In genomic region chr3L:9441907-9442479, dm6 we compare ENCODE assay signal across 4 fruit fly cellular contexts.
TF ChIP-seq lines count a peak whose summit lies in the region.

TSS of gene Bet3 (minus strand) at chr3L:9442267.
TSS of gene Nf-YA (minus strand) at chr3L:9442267.

TF ChIP-seq in whole organism, adult, 20 proteins besides CTCF, POLR2A, EP300 and RAD21 (continued from another document):
- TF ChIP-seq CG14711 (tag; optimal IDR thresholded peaks at IDR 0.05; lab: Kevin White, UChicago), result peak; percentile 97
- no peak for TF ChIP-seq tj (GFP tag; optimal IDR thresholded peaks at IDR 0.05; lab: Kevin White, UChicago)

TF ChIP-seq in whole organism, embryonic, 481 proteins besides CTCF, POLR2A, EP300 and RAD21 (continued from another document and continues in another):
- TF ChIP-seq Dfd (GFP tag; optimal IDR thresholded peaks at IDR 0.05; lab: Kevin White, UChicago) (no peak), Atf3 (GFP tag; optimal IDR thresholded peaks at IDR 0.05; lab: Kevin White, UChicago) (peak; percentile 24), ato (GFP tag; IDR thresholded peaks at IDR 0.05; lab: Robert Waterston, UW; ENCODE audit: partially characterized antibody) (peak; percentile 20; the same call in 1 of the 2 replicates), ara (GFP tag; IDR thresholded peaks at IDR 0.05; lab: Robert Waterston, UW) (peak; percentile 55; the same call in 1 of the 2 replicates), Sox100B (GFP tag; optimal IDR thresholded peaks at IDR 0.05; lab: Kevin White, UChicago) (no peak), CG18262 (tag; optimal IDR thresholded peaks at IDR 0.05; lab: Kevin White, UChicago) (peak; percentile 28), odd (GFP tag; optimal IDR thresholded peaks at IDR 0.05; lab: Kevin White, UChicago) (no peak), danr (GFP tag; IDR thresholded peaks at IDR 0.05; lab: Robert Waterston, UW) (no peak), Antp (GFP tag; optimal IDR thresholded peaks at IDR 0.05; lab: Kevin White, UChicago) (peak; percentile 61), Xbp1 (GFP tag; optimal IDR thresholded peaks at IDR 0.05; lab: Kevin White, UChicago) (peak; percentile 78), pum (GFP tag; optimal IDR thresholded peaks at IDR 0.05; lab: Kevin White, UChicago) (peak; percentile 76), bbx (GFP tag; IDR thresholded peaks at IDR 0.05; lab: Robert Waterston, UW; ENCODE audit: partially characterized antibody) (peak; percentile 85), CG15601 (tag; optimal IDR thresholded peaks at IDR 0.05; lab: Kevin White, UChicago) (peak; percentile 10), HLH54F (GFP tag; optimal IDR thresholded peaks at IDR 0.05; lab: Kevin White, UChicago) (peak; percentile 50), jigr1 (GFP tag; IDR thresholded peaks at IDR 0.05; lab: Robert Waterston, UW) (peak; percentile 20; the same call in 1 of the 3 replicates), Poxn (GFP tag; IDR thresholded peaks at IDR 0.05; lab: Robert Waterston, UW) (no peak), CG4360 (GFP tag; IDR thresholded peaks at IDR 0.05; lab: Robert Waterston, UW) (no peak), CG16813 (GFP tag; IDR thresholded peaks at IDR 0.05; lab: Robert Waterston, UW; ENCODE audit: partially characterized antibody) (peak; percentile 85), Tbp (GFP tag; optimal IDR thresholded peaks at IDR 0.05; lab: Kevin White, UChicago) (no peak), MESR4 (GFP tag; optimal IDR thresholded peaks at IDR 0.05; lab: Kevin White, UChicago) (peak; percentile 92), dmrt11E (tag; optimal IDR thresholded peaks at IDR 0.05; lab: Kevin White, UChicago) (peak; percentile 35), hkb (optimal IDR thresholded peaks at IDR 0.05; lab: Kevin White, UChicago) (no peak), hkb (GFP tag; IDR thresholded peaks at IDR 0.05; lab: Robert Waterston, UW) (no peak), CG6254 (GFP tag; optimal IDR thresholded peaks at IDR 0.05; lab: Kevin White, UChicago) (no peak), jumu (GFP tag; optimal IDR thresholded peaks at IDR 0.05; lab: Kevin White, UChicago) (peak; percentile 55), hb (GFP tag; IDR thresholded peaks at IDR 0.05; lab: Robert Waterston, UW; ENCODE audit: partially characterized antibody) (peak; percentile 84), gt (GFP tag; IDR thresholded peaks at IDR 0.05; lab: Robert Waterston, UW) (no peak), Nf-YB (GFP tag; optimal IDR thresholded peaks at IDR 0.05; lab: Kevin White, UChicago) (no peak), tup (GFP tag; optimal IDR thresholded peaks at IDR 0.05; lab: Kevin White, UChicago) (no peak), dpn (GFP tag; optimal IDR thresholded peaks at IDR 0.05; lab: Kevin White, UChicago) (peak; percentile 65 to 68), grau (tag; optimal IDR thresholded peaks at IDR 0.05; lab: Kevin White, UChicago) (peak; percentile 34), CG12236 (GFP tag; optimal IDR thresholded peaks at IDR 0.05; lab: Kevin White, UChicago) (no peak), tin (GFP tag; optimal IDR thresholded peaks at IDR 0.05; lab: Kevin White, UChicago) (peak; percentile 72), ATbp (GFP tag; optimal IDR thresholded peaks at IDR 0.05; lab: Kevin White, UChicago) (no peak), Ptx1 (GFP tag; IDR thresholded peaks at IDR 0.05; lab: Robert Waterston, UW) (peak; percentile 53; the same call in 1 of the 2 replicates), mld (GFP tag; IDR thresholded peaks at IDR 0.05; lab: Robert Waterston, UW; ENCODE audit: partially characterized antibody) (peak; percentile 62; the same call in 1 of the 3 replicates), BEAF-32 (GFP tag; optimal IDR thresholded peaks at IDR 0.05; lab: Kevin White, UChicago) (peak; percentile 90), CG10321 (GFP tag; IDR thresholded peaks at IDR 0.05; lab: Robert Waterston, UW) (no peak), hth (optimal IDR thresholded peaks at IDR 0.05; lab: Kevin White, UChicago) (no peak), CG8765 (GFP tag; IDR thresholded peaks at IDR 0.05; lab: Robert Waterston, UW) (no peak), CG13123 (GFP tag; optimal IDR thresholded peaks at IDR 0.05; lab: Kevin White, UChicago) (no peak), pzg (GFP tag; optimal IDR thresholded peaks at IDR 0.05; lab: Kevin White, UChicago) (peak; percentile 79)

TF ChIP-seq in whole organism, prepupa, 60 proteins besides CTCF, POLR2A, EP300 and RAD21 (continued from another document):
- TF ChIP-seq Sox15 (GFP tag; optimal IDR thresholded peaks at IDR 0.05; lab: Kevin White, UChicago) (no peak), OdsH (GFP tag; optimal IDR thresholded peaks at IDR 0.05; lab: Kevin White, UChicago) (peak; percentile 29), Ets21C (GFP tag; optimal IDR thresholded peaks at IDR 0.05; lab: Kevin White, UChicago) (peak; percentile 31), Smox (GFP tag; optimal IDR thresholded peaks at IDR 0.05; lab: Kevin White, UChicago) (no peak), net (GFP tag; optimal IDR thresholded peaks at IDR 0.05; lab: Kevin White, UChicago) (no peak), CG31627 (GFP tag; optimal IDR thresholded peaks at IDR 0.05; lab: Kevin White, UChicago) (peak; percentile 44), Met (GFP tag; optimal IDR thresholded peaks at IDR 0.05; lab: Kevin White, UChicago) (peak; percentile 17), eg (GFP tag; IDR thresholded peaks at IDR 0.05; lab: Robert Waterston, UW) (no peak), Eip75B (GFP tag; optimal IDR thresholded peaks at IDR 0.05; lab: Kevin White, UChicago) (no peak), CG8319 (GFP tag; optimal IDR thresholded peaks at IDR 0.05; lab: Kevin White, UChicago) (no peak), CG10631 (GFP tag; optimal IDR thresholded peaks at IDR 0.05; lab: Kevin White, UChicago) (peak; percentile 13), CG32006 (GFP tag; optimal IDR thresholded peaks at IDR 0.05; lab: Kevin White, UChicago) (peak; percentile 25), Hr39 (GFP tag; optimal IDR thresholded peaks at IDR 0.05; lab: Kevin White, UChicago) (peak; percentile 52), CG11294 (GFP tag; IDR thresholded peaks at IDR 0.05; lab: Robert Waterston, UW) (no peak), dsx (GFP tag; optimal IDR thresholded peaks at IDR 0.05; lab: Kevin White, UChicago; ENCODE audit: poor library complexity, severe bottlenecking) (no peak), CG15336 (GFP tag; IDR thresholded peaks at IDR 0.05; lab: Robert Waterston, UW) (no peak), CG11902 (GFP tag; optimal IDR thresholded peaks at IDR 0.05; lab: Kevin White, UChicago) (no peak), CG1621 (tag; optimal IDR thresholded peaks at IDR 0.05; lab: Kevin White, UChicago) (no peak), ss (GFP tag; optimal IDR thresholded peaks at IDR 0.05; lab: Kevin White, UChicago) (no peak)

TF ChIP-seq in whole organism, wandering third instar larva, 38 proteins besides CTCF, POLR2A, EP300 and RAD21 (continued from another document):
- peak; percentile 3 for TF ChIP-seq dsf (GFP tag; optimal IDR thresholded peaks at IDR 0.05; lab: Kevin White, UChicago; ENCODE audit: borderline replicate concordance)
- no peak for TF ChIP-seq Rel (GFP tag; optimal IDR thresholded peaks at IDR 0.05; lab: Kevin White, UChicago)
- TF ChIP-seq Rel (tag; optimal IDR thresholded peaks at IDR 0.05; lab: Kevin White, UChicago), result peak; percentile 52
- no peak for TF ChIP-seq sage (GFP tag; optimal IDR thresholded peaks at IDR 0.05; lab: Kevin White, UChicago)
- TF ChIP-seq lola (GFP tag; optimal IDR thresholded peaks at IDR 0.05; lab: Kevin White, UChicago), result no peak
- TF ChIP-seq Hnf4 (GFP tag; optimal IDR thresholded peaks at IDR 0.05; lab: Kevin White, UChicago), result peak; percentile 34
- TF ChIP-seq h (GFP tag; optimal IDR thresholded peaks at IDR 0.05; lab: Kevin White, UChicago), result peak; percentile 9
